Fruit fly (Drosophila melanogaster) whole organism, prepupa: ENCODE results near the gene Mip.

Experiments
- Blimp-1 ChIP-seq: fragments of 200-800 bp; sonication (Bioruptor generic); optimal IDR thresholded peaks from 3 replicates; lab custom pipeline; 2017; ENCODE audit warnings: missing biosample characterization, missing genetic modification characterization, mild to moderate bottlenecking, moderate library complexity, missing genetic modification reagents
- CG10631 ChIP-seq: fragments of 200-800 bp; sonication (Bioruptor generic); optimal IDR thresholded peaks from 2 replicates; lab custom pipeline; 2016; ENCODE audit warnings: missing biosample characterization, missing genetic modification characterization
- CG16779 ChIP-seq: fragments of 200-800 bp; sonication (Bioruptor generic); optimal IDR thresholded peaks from 3 replicates; lab custom pipeline; 2017; ENCODE audit warnings: missing biosample characterization, mild to moderate bottlenecking, missing genetic modification characterization
- Gug ChIP-seq: fragments of 200-800 bp; sonication (Bioruptor generic); IDR thresholded peaks from 2 replicates; pipeline ENCODE4 v1.3.6; 2022; ENCODE audit warnings: missing biosample characterization, missing genetic modification characterization
- OdsH ChIP-seq: fragments of 200-800 bp; sonication (Bioruptor generic); optimal IDR thresholded peaks from 3 replicates; lab custom pipeline; 2016; ENCODE audit warnings: missing biosample characterization, missing genetic modification characterization
- Sox102F ChIP-seq: fragments of 200-800 bp; sonication (Bioruptor generic); optimal IDR thresholded peaks from 2 replicates; lab custom pipeline; 2016; ENCODE audit warnings: missing biosample characterization, mild to moderate bottlenecking, missing genetic modification characterization
- Sox14 ChIP-seq: fragments of 200-800 bp; sonication (Bioruptor generic); optimal IDR thresholded peaks from 3 replicates; lab custom pipeline; 2016; ENCODE audit warnings: missing biosample characterization, missing genetic modification characterization
- eg ChIP-seq: fragments of 200-800 bp; sonication (Bioruptor generic); IDR thresholded peaks from 3 replicates; pipeline ENCODE4 v1.3.6; 2022; ENCODE audit warnings: missing biosample characterization, missing genetic modification characterization
- spab ChIP-seq: fragments of 200-800 bp; sonication (Bioruptor generic); optimal IDR thresholded peaks from 2 replicates; lab custom pipeline; 2017; ENCODE audit warnings: missing biosample characterization, mild to moderate bottlenecking, missing genetic modification characterization, missing genetic modification reagents
- topi ChIP-seq: fragments of 200-800 bp; sonication (Bioruptor generic); optimal IDR thresholded peaks from 3 replicates; lab custom pipeline; 2016; ENCODE audit warnings: missing biosample characterization, missing genetic modification characterization

dm6 chr3L:17358490-17358889 lies 9.0 kb upstream of the Mip start:
- TF ChIP-seq Blimp-1 (GFP tag; lab: Kevin White, UChicago) (no peak), CG16779 (tag; lab: Kevin White, UChicago) (no peak), Gug (GFP tag; lab: Robert Waterston, UW) (no peak), spab (GFP tag; lab: Kevin White, UChicago) (no peak), Sox14 (GFP tag; lab: Kevin White, UChicago) (no peak), OdsH (GFP tag; lab: Kevin White, UChicago) (no peak), topi (GFP tag; lab: Kevin White, UChicago) (no peak), CG10631 (GFP tag; lab: Kevin White, UChicago) (no peak), Sox102F (GFP tag; lab: Kevin White, UChicago) (no peak), eg (no peak)
